Fruit fly (Drosophila melanogaster) whole organism, pupa: ENCODE results near the gene JhI-21.

Experiments
- CG10348 ChIP-seq: fragments of 200-800 bp; sonication (Bioruptor generic); IDR thresholded peaks from 2 replicates; pipeline ENCODE4 v1.3.6; 2022; ENCODE audit warnings: missing biosample characterization, missing genetic modification characterization
- CG12605 ChIP-seq: fragments of 200-800 bp; sonication (Bioruptor generic); IDR thresholded peaks from 2 replicates; pipeline ENCODE4 v1.3.6; 2022; ENCODE audit warnings: missing biosample characterization, missing genetic modification characterization
- CG13204 ChIP-seq: fragments of 200-800 bp; sonication (Bioruptor generic); optimal IDR thresholded peaks from 2 replicates; lab custom pipeline; 2018; ENCODE audit warnings: missing biosample characterization, mild to moderate bottlenecking, missing genetic modification characterization, moderate library complexity
- CG14655 ChIP-seq: fragments of 200-800 bp; sonication (Bioruptor generic); optimal IDR thresholded peaks from 3 replicates; lab custom pipeline; 2017; ENCODE audit warnings: mild to moderate bottlenecking, missing biosample characterization, missing genetic modification reagents, missing genetic modification characterization
- CG15710 ChIP-seq: fragments of 200-800 bp; sonication (Bioruptor generic); optimal IDR thresholded peaks from 2 replicates; lab custom pipeline; 2018; ENCODE audit warnings: missing biosample characterization, mild to moderate bottlenecking, missing genetic modification characterization, moderate library complexity
- CG17806 ChIP-seq: fragments of 200-800 bp; sonication (Bioruptor generic); optimal IDR thresholded peaks from 2 replicates; lab custom pipeline; 2018; ENCODE audit warnings: missing biosample characterization, mild to moderate bottlenecking, missing genetic modification characterization, moderate library complexity
- CG32121 ChIP-seq: fragments of 200-800 bp; sonication (Bioruptor generic); IDR thresholded peaks from 2 replicates; pipeline ENCODE4 v1.3.6; 2022; ENCODE audit warnings: missing biosample characterization, missing genetic modification characterization
- CG34367 ChIP-seq: fragments of 200-800 bp; sonication (Bioruptor generic); optimal IDR thresholded peaks from 2 replicates; lab custom pipeline; 2018; ENCODE audit warnings: missing biosample characterization, mild to moderate bottlenecking, missing genetic modification characterization
- CG4496 ChIP-seq: fragments of 200-800 bp; sonication (Bioruptor generic); IDR thresholded peaks from 3 replicates; pipeline ENCODE4 v1.3.6; 2022; ENCODE audit warnings: missing biosample characterization, missing genetic modification characterization
- CG8159 ChIP-seq: fragments of 200-800 bp; sonication (Bioruptor generic); optimal IDR thresholded peaks from 3 replicates; lab custom pipeline; 2018; ENCODE audit warnings: missing biosample characterization, mild to moderate bottlenecking, missing genetic modification characterization, moderate library complexity
- CG8301 ChIP-seq: fragments of 200-800 bp; sonication (Bioruptor generic); optimal IDR thresholded peaks from 2 replicates; lab custom pipeline; 2018; ENCODE audit warnings: missing biosample characterization, mild to moderate bottlenecking, missing genetic modification characterization
- CG9948 ChIP-seq: fragments of 200-800 bp; sonication (Bioruptor generic); optimal IDR thresholded peaks from 2 replicates; lab custom pipeline; 2018; ENCODE audit warnings: missing biosample characterization, mild to moderate bottlenecking, missing genetic modification characterization, moderate library complexity
- D1 ChIP-seq: fragments of 200-800 bp; sonication (Bioruptor generic); optimal IDR thresholded peaks from 2 replicates; lab custom pipeline; 2018; ENCODE audit warnings: missing biosample characterization, mild to moderate bottlenecking, missing genetic modification characterization, moderate library complexity
- EcR ChIP-seq: fragments of 200-800 bp; sonication (Bioruptor generic); optimal IDR thresholded peaks from 3 replicates; lab custom pipeline; 2019; ENCODE audit warnings: missing biosample characterization, missing genetic modification characterization, mild to moderate bottlenecking, moderate library complexity, missing genetic modification reagents
- Ets98B ChIP-seq: fragments of 200-800 bp; sonication (Bioruptor generic); IDR thresholded peaks from 2 replicates; pipeline ENCODE4 v1.3.6; 2022; ENCODE audit warnings: missing biosample characterization, missing genetic modification characterization
- Pif1A ChIP-seq: fragments of 200-800 bp; sonication (Bioruptor generic); optimal IDR thresholded peaks from 3 replicates; lab custom pipeline; 2016; ENCODE audit warnings: missing biosample characterization, missing genetic modification characterization
- Pif1B ChIP-seq: fragments of 200-800 bp; sonication (Bioruptor generic); optimal IDR thresholded peaks from 3 replicates; lab custom pipeline; 2016; ENCODE audit warnings: missing biosample characterization, missing genetic modification characterization
- Snoo ChIP-seq: fragments of 200-800 bp; sonication (Bioruptor generic); optimal IDR thresholded peaks from 3 replicates; lab custom pipeline; 2017; ENCODE audit warnings: missing biosample characterization, mild to moderate bottlenecking, missing genetic modification characterization, inconsistent platforms
- fd96Ca ChIP-seq: fragments of 200-800 bp; sonication (Bioruptor generic); IDR thresholded peaks from 3 replicates; pipeline ENCODE4 v1.3.6; 2022; ENCODE audit warnings: missing biosample characterization, missing genetic modification characterization
- gl ChIP-seq: fragments of 200-800 bp; sonication (Bioruptor generic); optimal IDR thresholded peaks from 2 replicates; lab custom pipeline; 2018; ENCODE audit warnings: missing biosample characterization, mild to moderate bottlenecking, missing genetic modification characterization
- rn ChIP-seq: fragments of 200-800 bp; sonication (Bioruptor generic); IDR thresholded peaks from 2 replicates; pipeline ENCODE4 v1.3.6; 2022; ENCODE audit warnings: missing biosample characterization, missing genetic modification characterization

The JhI-21 gene

DNA sequence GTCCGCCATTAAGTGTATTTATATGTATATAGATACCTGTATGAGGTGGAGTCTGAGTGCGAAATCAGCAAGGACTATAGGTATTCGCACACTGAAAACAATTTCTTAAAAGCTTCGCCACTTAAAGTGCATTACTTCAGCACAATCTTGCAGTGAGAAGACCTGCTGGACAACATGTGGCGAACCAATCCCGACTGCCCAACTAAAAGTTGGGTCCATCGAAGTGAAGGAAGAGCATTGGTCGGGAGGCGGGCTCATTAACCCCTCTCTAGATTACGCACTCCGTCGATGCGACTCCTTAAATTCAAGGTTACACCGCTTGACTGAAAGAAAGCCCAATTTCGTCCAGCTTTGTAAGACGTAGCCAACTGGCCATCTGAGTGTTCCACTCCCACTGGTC lies 42.6 kb downstream of the JhI-21 start:
- TF ChIP-seq CG15710: peak; percentile 37
- TF ChIP-seq gl: no peak
- peak; percentile 57 for TF ChIP-seq CG8159
- TF ChIP-seq CG10348 (GFP tag; lab: Robert Waterston, UW): no peak
- no peak for TF ChIP-seq rn (GFP tag; lab: Robert Waterston, UW)
- TF ChIP-seq Ets98B (GFP tag; lab: Robert Waterston, UW): no peak
- no peak for TF ChIP-seq Pif1A (GFP tag; lab: Kevin White, UChicago)
- TF ChIP-seq fd96Ca: no peak
- TF ChIP-seq D1 (tag; lab: Kevin White, UChicago): no peak
- TF ChIP-seq CG32121: no peak
- TF ChIP-seq CG8301: no peak
- TF ChIP-seq CG12605: no peak
- TF ChIP-seq CG13204 (GFP tag; lab: Kevin White, UChicago): no peak
- peak; percentile 0 for TF ChIP-seq Pif1B (GFP tag; lab: Kevin White, UChicago)
- TF ChIP-seq CG17806 (tag; lab: Kevin White, UChicago): peak; percentile 34
- no peak for TF ChIP-seq CG14655 (GFP tag; lab: Kevin White, UChicago)
- TF ChIP-seq CG9948 (tag; lab: Kevin White, UChicago): peak; percentile 31
- TF ChIP-seq Snoo (tag; lab: Kevin White, UChicago): no peak
- no peak for TF ChIP-seq CG4496 (GFP tag; lab: Robert Waterston, UW)
- no peak for TF ChIP-seq EcR
- TF ChIP-seq CG34367 (tag; lab: Kevin White, UChicago): peak; percentile 10
- TF ChIP-seq, all 21 proteins: peak for 6

DNA sequence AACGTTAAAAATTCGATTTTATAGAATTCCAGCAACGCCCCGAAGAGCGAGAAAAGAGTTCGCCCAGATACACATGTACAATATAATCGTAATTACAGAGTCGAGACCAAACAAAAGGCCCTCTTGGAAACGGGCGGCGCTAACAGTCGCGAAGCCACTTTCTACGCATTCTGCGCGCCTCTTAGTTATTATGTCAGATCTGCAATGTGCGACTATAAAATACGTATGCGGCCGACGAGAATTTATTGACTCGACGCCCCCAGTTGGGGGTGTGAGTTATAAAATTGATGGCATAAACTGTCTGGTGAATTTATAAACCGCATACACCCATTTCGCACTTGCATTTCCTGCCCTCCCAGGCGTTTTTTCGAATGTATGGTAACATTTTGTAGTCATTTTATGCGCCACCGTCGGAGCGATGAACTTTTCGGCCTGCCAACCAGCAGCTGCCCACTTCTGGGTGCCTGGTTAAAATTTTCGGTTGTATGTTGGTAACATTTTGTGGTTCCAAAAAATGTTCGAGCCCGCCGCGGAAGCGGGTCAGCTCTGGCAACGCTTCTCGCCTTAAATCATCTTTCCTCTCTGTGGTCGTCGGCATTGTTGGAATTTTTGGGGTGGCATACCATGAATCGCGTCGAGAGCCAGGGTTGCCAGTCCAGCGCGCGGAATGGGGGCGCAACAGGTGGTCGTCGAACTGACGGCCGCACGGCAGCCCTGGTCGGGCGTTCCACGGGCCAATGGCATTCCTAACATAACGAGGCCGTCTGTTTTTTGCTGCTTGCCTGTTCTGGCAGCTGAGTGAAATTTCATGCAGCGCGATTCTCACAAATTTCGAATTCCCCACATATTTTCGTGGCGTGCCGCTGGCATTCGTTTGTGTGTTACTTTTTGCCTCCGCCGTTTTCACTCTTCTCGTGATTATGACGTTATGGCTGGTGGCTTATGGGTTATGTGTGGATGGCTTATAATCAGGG lies 43.9 kb downstream of the JhI-21 start:
- TF ChIP-seq CG8301 (peak; percentile 58), CG12605 (no peak), CG4496 (GFP tag; lab: Robert Waterston, UW) (no peak), gl (peak; percentile 48), CG8159 (peak; percentile 64), CG13204 (GFP tag; lab: Kevin White, UChicago) (peak; percentile 96), CG10348 (GFP tag; lab: Robert Waterston, UW) (no peak), CG15710 (peak; percentile 54), CG34367 (tag; lab: Kevin White, UChicago) (peak; percentile 13), CG9948 (tag; lab: Kevin White, UChicago) (peak; percentile 35), D1 (tag; lab: Kevin White, UChicago) (no peak), Ets98B (GFP tag; lab: Robert Waterston, UW) (no peak), Snoo (tag; lab: Kevin White, UChicago) (peak; percentile 66), Pif1B (GFP tag; lab: Kevin White, UChicago) (peak; percentile 73), EcR (peak; percentile 100), CG14655 (GFP tag; lab: Kevin White, UChicago) (peak; percentile 67), CG17806 (tag; lab: Kevin White, UChicago) (peak; percentile 51)

DNA sequence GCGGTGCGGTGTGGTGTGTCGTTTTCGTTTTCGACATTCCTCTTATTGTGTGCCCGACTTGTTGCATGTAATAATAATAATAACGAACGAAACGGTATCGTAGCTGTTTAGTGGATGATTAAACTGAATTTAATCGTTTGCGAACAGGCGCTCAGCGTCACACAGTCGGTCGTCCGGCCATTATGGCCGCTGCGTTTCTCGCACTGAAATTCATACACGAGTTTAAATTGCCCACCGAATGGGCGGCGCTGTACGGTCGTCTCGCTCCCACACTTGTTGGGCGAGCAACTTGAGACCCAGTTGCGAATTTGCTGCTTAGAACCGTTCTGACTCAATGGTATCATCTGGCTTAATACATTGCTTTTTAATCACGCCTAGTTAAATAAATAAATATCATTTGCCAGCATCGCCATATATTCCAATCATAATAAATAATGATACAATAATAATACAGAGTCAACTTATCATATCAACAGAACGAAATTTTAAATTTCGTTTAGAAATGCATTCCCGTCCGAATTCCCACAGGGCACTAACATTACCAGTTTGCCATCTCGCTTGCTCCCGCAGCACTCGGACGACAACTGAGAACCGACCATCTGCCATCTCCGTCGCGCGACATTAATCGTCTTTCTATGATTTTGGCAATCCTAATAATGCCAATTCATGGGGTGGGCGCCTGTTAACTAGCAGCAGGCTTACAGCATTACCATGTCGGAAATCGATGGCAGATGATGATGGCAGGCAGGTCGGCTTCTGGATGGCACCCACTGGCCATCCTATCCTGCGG lies 44.8 kb downstream of the JhI-21 start:
- TF ChIP-seq CG12605: no peak
- peak; percentile 92 for TF ChIP-seq CG14655 (GFP tag; lab: Kevin White, UChicago)
- peak; percentile 81 for TF ChIP-seq Pif1B (GFP tag; lab: Kevin White, UChicago)
- no peak for TF ChIP-seq fd96Ca
- peak; percentile 96 for TF ChIP-seq CG8159
- peak; percentile 82 for TF ChIP-seq gl
- no peak for TF ChIP-seq Ets98B (GFP tag; lab: Robert Waterston, UW)
- TF ChIP-seq rn (GFP tag; lab: Robert Waterston, UW): no peak
- TF ChIP-seq CG15710: peak; percentile 93
- peak; percentile 90 for TF ChIP-seq CG34367 (tag; lab: Kevin White, UChicago)
- TF ChIP-seq CG8301: peak; percentile 93
- TF ChIP-seq Pif1A (GFP tag; lab: Kevin White, UChicago): peak; percentile 90
- peak; percentile 92 for TF ChIP-seq CG9948 (tag; lab: Kevin White, UChicago)
- TF ChIP-seq CG13204 (GFP tag; lab: Kevin White, UChicago): peak; percentile 71
- TF ChIP-seq CG17806 (tag; lab: Kevin White, UChicago): peak; percentile 90
- peak; percentile 93 for TF ChIP-seq Snoo (tag; lab: Kevin White, UChicago)

DNA sequence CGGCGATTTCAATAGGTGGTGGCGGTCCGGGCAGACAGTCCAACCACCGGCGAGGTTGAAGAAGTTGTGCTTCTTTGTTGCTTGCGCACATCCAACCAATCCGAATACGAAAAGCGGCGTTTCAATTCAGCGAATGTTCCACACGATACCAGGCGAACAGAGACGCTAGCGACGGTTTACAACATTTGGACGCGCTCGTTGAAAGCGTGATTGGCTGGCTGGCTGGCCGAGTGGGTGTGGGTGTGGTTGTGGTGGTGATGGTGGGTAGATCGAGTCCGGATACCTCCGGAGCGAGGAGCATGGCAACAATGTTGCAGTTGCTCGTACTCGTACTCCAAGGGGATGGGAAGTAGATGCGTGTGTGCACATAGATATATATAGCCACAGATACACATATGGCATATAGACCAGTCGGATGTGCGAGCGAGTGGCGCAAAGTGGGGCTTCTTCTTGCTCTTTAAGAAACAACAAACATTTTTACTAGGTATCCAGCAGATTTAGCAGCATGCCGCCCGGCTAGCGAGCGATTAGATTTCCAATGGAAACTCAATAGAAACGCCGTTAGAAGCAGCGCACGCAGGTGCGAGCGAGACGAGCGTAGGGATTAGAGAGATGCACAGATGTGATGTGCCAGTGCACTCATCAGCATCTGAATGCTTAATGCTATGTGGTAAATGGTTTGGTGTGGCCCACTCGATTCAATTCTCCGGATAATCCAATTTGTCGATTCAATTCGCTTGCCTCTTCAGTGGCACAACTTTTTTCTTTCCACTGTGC lies 45.6 kb downstream of the JhI-21 start:
- peak; percentile 30 for TF ChIP-seq Snoo (tag; lab: Kevin White, UChicago)
- TF ChIP-seq Pif1B (GFP tag; lab: Kevin White, UChicago): peak; percentile 18
- TF ChIP-seq CG9948 (tag; lab: Kevin White, UChicago): no peak
- TF ChIP-seq CG8159: no peak
- no peak for TF ChIP-seq CG17806 (tag; lab: Kevin White, UChicago)
- no peak for TF ChIP-seq CG34367 (tag; lab: Kevin White, UChicago)
- TF ChIP-seq fd96Ca: no peak
- peak; percentile 91 for TF ChIP-seq CG13204 (GFP tag; lab: Kevin White, UChicago)
- no peak for TF ChIP-seq CG12605
- no peak for TF ChIP-seq CG15710
- TF ChIP-seq D1 (tag; lab: Kevin White, UChicago): no peak
- no peak for TF ChIP-seq Ets98B (GFP tag; lab: Robert Waterston, UW)
- no peak for TF ChIP-seq CG10348 (GFP tag; lab: Robert Waterston, UW)
- TF ChIP-seq gl: peak; percentile 3
- TF ChIP-seq CG32121: no peak
- TF ChIP-seq rn (GFP tag; lab: Robert Waterston, UW): no peak
- TF ChIP-seq EcR: peak; percentile 93
- no peak for TF ChIP-seq CG8301
- no peak for TF ChIP-seq Pif1A (GFP tag; lab: Kevin White, UChicago)
- TF ChIP-seq CG14655 (GFP tag; lab: Kevin White, UChicago): peak; percentile 19
- TF ChIP-seq CG4496 (GFP tag; lab: Robert Waterston, UW): no peak
